Fruit fly (Drosophila melanogaster) whole organism, embryonic: Measurements from ENCODE around the gene CG31633.
A peak's percentile ranks its signal among the peaks of the same experiment; 100 is the strongest.

Experiments used
- CG10366 ChIP-seq: fragments of 200-800 bp; sonication (Bioruptor generic); IDR thresholded peaks from 2 replicates; pipeline ENCODE4 v1.3.6; 2022; ENCODE audit warnings: missing biosample characterization, missing genetic modification characterization
- CG10565 ChIP-seq: fragments of 200-800 bp; sonication (Bioruptor generic); optimal IDR thresholded peaks from 3 replicates; lab custom pipeline; 2016; ENCODE audit warnings: missing biosample characterization, mild to moderate bottlenecking, missing genetic modification characterization
- CG11560 ChIP-seq: fragments of 200-800 bp; sonication (Bioruptor generic); IDR thresholded peaks from 3 replicates; pipeline ENCODE4 v1.3.6; 2022; ENCODE audit warnings: missing biosample characterization, missing genetic modification characterization
- CG12104 ChIP-seq: fragments of 200-800 bp; sonication (Bioruptor generic); optimal IDR thresholded peaks from 3 replicates; lab custom pipeline; 2016; ENCODE audit warnings: missing biosample characterization, missing genetic modification characterization
- CG12299 ChIP-seq: fragments of 200-800 bp; sonication (Bioruptor generic); optimal IDR thresholded peaks from 2 replicates; lab custom pipeline; 2018; ENCODE audit warnings: missing biosample characterization, mild to moderate bottlenecking, missing genetic modification characterization
- CG12659 ChIP-seq: fragments of 200-800 bp; sonication (Bioruptor generic); optimal IDR thresholded peaks from 3 replicates; lab custom pipeline; 2017; ENCODE audit warnings: mild to moderate bottlenecking, missing biosample characterization, missing genetic modification reagents, missing genetic modification characterization
- CG16779 ChIP-seq: fragments of 200-800 bp; sonication (Bioruptor generic); IDR thresholded peaks from 2 replicates; pipeline ENCODE4 v1.3.6; 2022; ENCODE audit warnings: missing biosample characterization, missing genetic modification characterization
- CG16863 ChIP-seq: fragments of 200-800 bp; sonication (Bioruptor generic); optimal IDR thresholded peaks from 3 replicates; lab custom pipeline; 2016; ENCODE audit warnings: missing biosample characterization, missing genetic modification characterization
- CG17612 ChIP-seq: fragments of 200-800 bp; sonication (Bioruptor generic); IDR thresholded peaks from 2 replicates; pipeline ENCODE4 v1.3.6; 2022; ENCODE audit warnings: missing biosample characterization, missing genetic modification characterization
- CG18011 ChIP-seq: fragments of 200-800 bp; sonication (Bioruptor generic); optimal IDR thresholded peaks from 2 replicates; lab custom pipeline; 2017; ENCODE audit warnings: missing biosample characterization, missing genetic modification characterization, mild to moderate bottlenecking, moderate library complexity, missing genotype
- CG3281 ChIP-seq: fragments of 200-800 bp; sonication (Bioruptor generic); optimal IDR thresholded peaks from 3 replicates; lab custom pipeline; 2017; ENCODE audit warnings: missing biosample characterization, mild to moderate bottlenecking, missing genetic modification characterization
- CG34422 ChIP-seq: fragments of 200-800 bp; sonication (Bioruptor generic); IDR thresholded peaks from 3 replicates; pipeline ENCODE4 v1.3.6; 2022; ENCODE audit warnings: missing biosample characterization, missing genetic modification characterization
- CG3838 ChIP-seq: fragments of 200-800 bp; sonication (Bioruptor generic); optimal IDR thresholded peaks from 3 replicates; lab custom pipeline; 2016; ENCODE audit warnings: missing biosample characterization, missing genetic modification characterization
- CG4282 ChIP-seq: fragments of 200-800 bp; sonication (Bioruptor generic); optimal IDR thresholded peaks from 2 replicates; lab custom pipeline; 2016; ENCODE audit warnings: missing biosample characterization, missing genetic modification characterization
- CG5180 ChIP-seq: fragments of 200-800 bp; sonication (Bioruptor generic); optimal IDR thresholded peaks from 3 replicates; lab custom pipeline; 2017; ENCODE audit warnings: missing biosample characterization, missing genetic modification characterization, mild to moderate bottlenecking, moderate library complexity, missing genetic modification reagents
- CG5245 ChIP-seq: fragments of 200-800 bp; sonication (Bioruptor generic); optimal IDR thresholded peaks from 3 replicates; lab custom pipeline; 2016; ENCODE audit warnings: missing biosample characterization, missing genetic modification characterization
- CG6683 ChIP-seq: fragments of 200-800 bp; sonication (Bioruptor generic); optimal IDR thresholded peaks from 2 replicates; lab custom pipeline; 2017; ENCODE audit warnings: missing biosample characterization, mild to moderate bottlenecking, missing genetic modification characterization, missing genetic modification reagents
- CG6689 ChIP-seq: fragments of 200-800 bp; sonication (Bioruptor generic); IDR thresholded peaks from 2 replicates; pipeline ENCODE4 v1.3.6; 2022; ENCODE audit warnings: missing biosample characterization, missing genetic modification characterization
- CG9215 ChIP-seq: fragments of 200-800 bp; sonication (Bioruptor generic); IDR thresholded peaks from 2 replicates; pipeline ENCODE4 v1.3.6; 2022; ENCODE audit warnings: missing biosample characterization, missing genetic modification characterization
- CG9609 ChIP-seq: fragments of 200-800 bp; sonication (Bioruptor generic); optimal IDR thresholded peaks from 3 replicates; lab custom pipeline; 2016; ENCODE audit warnings: missing biosample characterization, missing genetic modification characterization
- Deaf1 ChIP-seq: fragments of 200-800 bp; optimal IDR thresholded peaks from 3 replicates; lab custom pipeline; 2019; ENCODE audit warnings: missing biosample characterization, mild to moderate bottlenecking, missing genetic modification characterization, moderate library complexity
- Dip3 ChIP-seq: fragments of 200-800 bp; sonication (Bioruptor generic); optimal IDR thresholded peaks from 3 replicates; lab custom pipeline; 2016; ENCODE audit warnings: missing biosample characterization, missing genetic modification characterization
- Dll ChIP-seq: fragments of 200-800 bp; sonication (Bioruptor generic); IDR thresholded peaks from 4 replicates; pipeline ENCODE4 v1.3.6; 2022; ENCODE audit warnings: missing biosample characterization, missing genetic modification characterization; ENCODE audit not compliant: partially characterized antibody
- Dp ChIP-seq: fragments of 200-800 bp; sonication (Bioruptor generic); optimal IDR thresholded peaks from 2 replicates; lab custom pipeline; 2018; ENCODE audit warnings: missing biosample characterization, mild to moderate bottlenecking, missing genetic modification characterization, moderate library complexity
- E2f2 ChIP-seq: fragments of 200-800 bp; sonication (Bioruptor generic); IDR thresholded peaks from 2 replicates; pipeline ENCODE4 v1.3.6; 2022; ENCODE audit warnings: missing biosample characterization, missing genetic modification characterization
- Eip74EF ChIP-seq, 2 experiments: fragments of 200-800 bp in 1 of 2; fragments of >200 bp in 1 of 2; sonication (Bioruptor generic) in 1 of 2; optimal IDR thresholded peaks; 2 replicates each; lab custom pipeline; 2017 to 2019; ENCODE audit warnings: missing biosample characterization in 2 of 2, missing genetic modification characterization in 2 of 2, mild to moderate bottlenecking in 1 of 2, moderate library complexity in 1 of 2
- HLH4C ChIP-seq: fragments of 200-800 bp; sonication (Bioruptor generic); IDR thresholded peaks from 3 replicates; pipeline ENCODE4 v1.3.6; 2022; ENCODE audit warnings: missing biosample characterization, missing genetic modification characterization; ENCODE audit not compliant: partially characterized antibody
- Hr39 ChIP-seq: fragments of >200 bp; optimal IDR thresholded peaks from 2 replicates; lab custom pipeline; 2017
- Lpt ChIP-seq: fragments of >200 bp; optimal IDR thresholded peaks from 2 replicates; lab custom pipeline; 2018; ENCODE audit warnings: missing biosample characterization, missing genetic modification characterization
- Optix ChIP-seq: fragments of 200-800 bp; sonication (Bioruptor generic); IDR thresholded peaks from 3 replicates; pipeline ENCODE4 v1.3.6; 2022; ENCODE audit warnings: missing biosample characterization, missing genetic modification characterization
- Xbp1 ChIP-seq: fragments of 200-800 bp; sonication (Bioruptor generic); optimal IDR thresholded peaks from 3 replicates; lab custom pipeline; 2016; ENCODE audit warnings: missing biosample characterization, mild to moderate bottlenecking, missing genetic modification characterization
- bab2 ChIP-seq: fragments of 200-800 bp; sonication (Bioruptor generic); optimal IDR thresholded peaks from 2 replicates; lab custom pipeline; 2016; ENCODE audit warnings: missing biosample characterization, missing genetic modification characterization
- cato ChIP-seq: fragments of 200-800 bp; sonication (Bioruptor generic); optimal IDR thresholded peaks from 2 replicates; lab custom pipeline; 2016; ENCODE audit warnings: missing biosample characterization, missing genetic modification characterization, borderline replicate concordance
- caup ChIP-seq: fragments of 200-800 bp; sonication (Bioruptor generic); optimal IDR thresholded peaks from 3 replicates; lab custom pipeline; 2017; ENCODE audit warnings: missing biosample characterization, mild to moderate bottlenecking, missing genetic modification characterization, moderate library complexity; ENCODE audit not compliant: severe bottlenecking
- chm ChIP-seq: fragments of 200-800 bp; sonication (Bioruptor generic); IDR thresholded peaks from 2 replicates; pipeline ENCODE4 v1.3.6; 2022; ENCODE audit warnings: missing biosample characterization, missing genetic modification characterization
- dati ChIP-seq: fragments of 200-800 bp; sonication (Bioruptor generic); IDR thresholded peaks from 2 replicates; pipeline ENCODE4 v1.3.6; 2022; ENCODE audit warnings: missing biosample characterization, missing genetic modification characterization
- ewg ChIP-seq: fragments of 200-800 bp; sonication (Bioruptor generic); optimal IDR thresholded peaks from 3 replicates; lab custom pipeline; 2017; ENCODE audit warnings: mild to moderate bottlenecking, missing biosample characterization, missing genetic modification reagents, missing genetic modification characterization
- grn ChIP-seq: fragments of 200-800 bp; sonication (Bioruptor generic); optimal IDR thresholded peaks from 3 replicates; lab custom pipeline; 2017; ENCODE audit warnings: missing biosample characterization, missing genetic modification characterization
- h ChIP-seq: fragments of >200 bp; optimal IDR thresholded peaks from 2 replicates; lab custom pipeline; 2017
- lola ChIP-seq, 3 experiments: fragments of >200 bp in 2 of 3; fragments of 200-800 bp in 1 of 3; sonication (Bioruptor generic) in 1 of 3; optimal IDR thresholded peaks; 2 replicates each; lab custom pipeline; 2017 to 2019; ENCODE audit warnings: missing biosample characterization in 3 of 3, missing genetic modification characterization in 3 of 3, mild to moderate bottlenecking in 1 of 3, moderate library complexity in 1 of 3
- mam ChIP-seq: fragments of 200-800 bp; sonication (Bioruptor generic); optimal IDR thresholded peaks from 3 replicates; lab custom pipeline; 2016; ENCODE audit warnings: missing biosample characterization, missing genetic modification characterization
- oc ChIP-seq: fragments of 200-800 bp; sonication (Bioruptor generic); optimal IDR thresholded peaks from 2 replicates; lab custom pipeline; 2018; ENCODE audit warnings: missing biosample characterization, mild to moderate bottlenecking, missing genetic modification characterization, moderate library complexity
- pb ChIP-seq: fragments of 200-800 bp; sonication (Bioruptor generic); optimal IDR thresholded peaks from 3 replicates; lab custom pipeline; 2016; ENCODE audit warnings: missing biosample characterization, missing genetic modification characterization
- phol ChIP-seq: fragments of 200-800 bp; sonication (Bioruptor generic); optimal IDR thresholded peaks from 3 replicates; lab custom pipeline; 2018; ENCODE audit warnings: missing biosample characterization, mild to moderate bottlenecking, missing genetic modification characterization, moderate library complexity
- row ChIP-seq: fragments of 200-800 bp; sonication (Bioruptor generic); IDR thresholded peaks from 3 replicates; pipeline ENCODE4 v1.3.6; 2022; ENCODE audit warnings: missing biosample characterization, missing genetic modification characterization
- sc ChIP-seq, 3 experiments: fragments of >200 bp in 2 of 3; fragments of 200-800 bp in 1 of 3; sonication (Bioruptor generic) in 1 of 3; optimal IDR thresholded peaks; 2 replicates in 2 of 3; 3 replicates in 1 of 3; lab custom pipeline; 2017; ENCODE audit warnings: mild to moderate bottlenecking in 1 of 3, missing biosample characterization in 1 of 3, missing genetic modification characterization in 1 of 3, missing genetic modification reagents in 1 of 3
- seq ChIP-seq: fragments of 200-800 bp; sonication (Bioruptor generic); IDR thresholded peaks from 2 replicates; pipeline ENCODE4 v1.3.6; 2022; ENCODE audit warnings: missing biosample characterization, missing genetic modification characterization
- sob ChIP-seq: fragments of 200-800 bp; sonication (Bioruptor generic); IDR thresholded peaks from 2 replicates; pipeline ENCODE4 v1.3.6; 2022; ENCODE audit warnings: missing biosample characterization, missing genetic modification characterization
- yki ChIP-seq: fragments of >200 bp; optimal IDR thresholded peaks from 3 replicates; lab custom pipeline; 2018
- zen ChIP-seq: fragments of 200-800 bp; sonication (Bioruptor generic); optimal IDR thresholded peaks from 3 replicates; lab custom pipeline; 2018; ENCODE audit warnings: missing biosample characterization, mild to moderate bottlenecking, missing genetic modification characterization, moderate library complexity

The CG31633 gene

DNA sequence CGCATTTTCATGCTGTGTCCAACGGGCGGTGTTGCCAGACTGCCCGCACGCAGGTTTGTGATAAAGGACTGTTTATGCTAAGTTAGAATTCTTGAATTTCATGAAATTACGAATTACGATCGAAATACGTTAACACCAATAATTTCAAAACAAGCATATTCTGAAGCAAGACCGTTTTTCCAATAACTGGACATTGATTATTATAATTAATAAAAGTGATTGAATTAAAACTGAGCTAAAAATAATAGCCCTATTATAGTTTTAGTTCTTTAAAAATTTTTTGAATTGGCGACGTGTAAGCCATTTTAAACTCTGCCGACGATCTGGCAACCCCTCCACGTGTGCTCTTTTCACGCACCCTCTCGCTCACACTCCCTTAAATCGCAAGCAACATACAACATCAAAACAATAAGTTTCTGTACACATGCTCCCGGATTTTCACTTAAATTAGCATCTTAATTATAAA is 7.9 kb downstream of the CG31633 start (continued):
- TF ChIP-seq CG10366 (GFP tag; lab: Robert Waterston, UW) = peak; percentile 91
- peak; percentile 88 for TF ChIP-seq CG16863 (GFP tag; lab: Kevin White, UChicago)
- peak; percentile 93 for TF ChIP-seq bab2 (GFP tag; lab: Kevin White, UChicago)
- TF ChIP-seq E2f2 = peak; percentile 80
- peak; percentile 93 for TF ChIP-seq CG12299 (tag; lab: Kevin White, UChicago)
- TF ChIP-seq grn (GFP tag; lab: Kevin White, UChicago) = peak; percentile 79
- TF ChIP-seq phol (tag; lab: Kevin White, UChicago) = peak; percentile 97
- no peak for TF ChIP-seq h (lab: Kevin White, UChicago)
- peak; percentile 77 for TF ChIP-seq CG16779 (GFP tag; lab: Robert Waterston, UW)
- TF ChIP-seq dati = 0 out of 2 replicates have a peak, but pooled peaks have one; percentile 29
- TF ChIP-seq caup (GFP tag; lab: Kevin White, UChicago) = peak; percentile 96
- TF ChIP-seq CG5180 (GFP tag; lab: Kevin White, UChicago) = peak; percentile 85
- TF ChIP-seq Hr39 (lab: Kevin White, UChicago) = no peak
- peak; percentile 92 for TF ChIP-seq CG6683 (GFP tag; lab: Kevin White, UChicago)
- peak; percentile 94 for TF ChIP-seq Dip3 (GFP tag; lab: Kevin White, UChicago)
- TF ChIP-seq CG12104 (GFP tag; lab: Kevin White, UChicago) = peak; percentile 97
- peak; percentile 85 for TF ChIP-seq chm (GFP tag; lab: Robert Waterston, UW)
- peak; percentile 85 for TF ChIP-seq CG17612 (GFP tag; lab: Robert Waterston, UW)
- peak; percentile 86 for TF ChIP-seq CG9609
- peak; percentile 95 for TF ChIP-seq ewg (GFP tag; lab: Kevin White, UChicago)
- TF ChIP-seq mam (GFP tag; lab: Kevin White, UChicago) = peak; percentile 93
- TF ChIP-seq zen (tag; lab: Kevin White, UChicago) = peak; percentile 87
- TF ChIP-seq CG4282 (GFP tag; lab: Kevin White, UChicago) = peak; percentile 1
- TF ChIP-seq Eip74EF (GFP tag; optimal IDR thresholded peaks at IDR 0.05; lab: Kevin White, UChicago) = peak in 1 of 2 experiments; percentile 92
- peak; percentile 96 for TF ChIP-seq Xbp1
- TF ChIP-seq oc (tag; lab: Kevin White, UChicago) = peak; percentile 87
- TF ChIP-seq Lpt (GFP tag; lab: Kevin White, UChicago) = no peak
- peak; percentile 92 for TF ChIP-seq sob
- peak; percentile 75 for TF ChIP-seq CG10565 (GFP tag; lab: Kevin White, UChicago)
- peak; percentile 95 for TF ChIP-seq row (GFP tag; lab: Robert Waterston, UW)
- peak; percentile 89 for TF ChIP-seq CG18011 (GFP tag; lab: Kevin White, UChicago)
- peak; percentile 96 for TF ChIP-seq CG6689 (GFP tag; lab: Robert Waterston, UW)
- TF ChIP-seq Dp (GFP tag; lab: Kevin White, UChicago) = peak; percentile 23
- TF ChIP-seq Deaf1 = peak; percentile 83
- TF ChIP-seq Dll (GFP tag; lab: Robert Waterston, UW) = no peak; the same call in 3 of the 4 replicates
- TF ChIP-seq cato (GFP tag; lab: Kevin White, UChicago) = peak; percentile 89
- TF ChIP-seq CG3838 (GFP tag; lab: Kevin White, UChicago) = peak; percentile 96
- TF ChIP-seq CG9215 (GFP tag; lab: Robert Waterston, UW) = peak; percentile 93
- peak; percentile 87 for TF ChIP-seq pb (GFP tag; lab: Kevin White, UChicago)
- TF ChIP-seq CG34422 = peak; percentile 92
- peak; percentile 98 for TF ChIP-seq CG12659 (GFP tag; lab: Kevin White, UChicago)
- TF ChIP-seq sc (optimal IDR thresholded peaks at IDR 0.05; lab: Kevin White, UChicago) = no peak
- peak; percentile 88 for TF ChIP-seq sc (GFP tag; optimal IDR thresholded peaks at IDR 0.05; lab: Kevin White, UChicago)
- peak in 1 of 3 experiments; percentile 94 for TF ChIP-seq lola (GFP tag; optimal IDR thresholded peaks at IDR 0.05; lab: Kevin White, UChicago)
- peak; percentile 88 for TF ChIP-seq CG5245 (GFP tag; lab: Kevin White, UChicago)
- TF ChIP-seq CG3281 (GFP tag; lab: Kevin White, UChicago) = peak; percentile 97
- TF ChIP-seq Optix (GFP tag; lab: Robert Waterston, UW) = peak; percentile 80
- no peak for TF ChIP-seq yki (lab: Kevin White, UChicago)
- TF ChIP-seq seq (GFP tag; lab: Robert Waterston, UW) = peak; percentile 96
- TF ChIP-seq HLH4C (GFP tag; lab: Robert Waterston, UW) = no peak
- peak; percentile 79 for TF ChIP-seq CG11560 (tag; lab: Robert Waterston, UW)
